Worm (Caenorhabditis elegans): ENCODE measurements around the gene lite-1.

- no peak for TF ChIP-seq cog-1 (tag; optimal IDR thresholded peaks at IDR 0.05)
- no peak for TF ChIP-seq ztf-29 (GFP tag; IDR thresholded peaks at IDR 0.05)
- no peak for TF ChIP-seq tab-1 (GFP tag; IDR thresholded peaks at IDR 0.05)
- no peak; the same call in 1 of the 2 replicates for TF ChIP-seq flt-1 (GFP tag; IDR thresholded peaks at IDR 0.05)
These were observed 22.6 kb upstream of the lite-1 start for ce11 chrX:6253160-6253559.
